Worm (Caenorhabditis elegans) whole organism, young adult: Measurements from ENCODE around the gene C25E10.10.

Source experiments
- F10E7.11 ChIP-seq: sonication (generic microtip); optimal IDR thresholded peaks from 2 replicates; lab custom pipeline; 2017; ENCODE audit warnings: mild to moderate bottlenecking, missing genetic modification characterization, moderate library complexity, missing compliant biosample characterization
- F57C9.4 ChIP-seq: sonication (generic microtip); optimal IDR thresholded peaks from 2 replicates; lab custom pipeline; 2017; ENCODE audit warnings: mild to moderate bottlenecking, missing genetic modification characterization, missing compliant biosample characterization
- aptf-3 ChIP-seq: fragments of 200-800 bp; sonication (Bioruptor generic); IDR thresholded peaks from 2 replicates; pipeline ENCODE4 v1.3.6; 2022; ENCODE audit warnings: missing genetic modification characterization, missing compliant biosample characterization
- atf-7 ChIP-seq: sonication (generic microtip); optimal IDR thresholded peaks from 2 replicates; lab custom pipeline; 2017; ENCODE audit warnings: mild to moderate bottlenecking, missing genetic modification characterization, missing compliant biosample characterization
- attf-3 ChIP-seq: fragments of 200-800 bp; sonication (Bioruptor generic); conservative IDR thresholded peaks from 2 replicates; pipeline ENCODE4 v1.3.6; 2022; ENCODE audit warnings: missing genetic modification reagents, missing genetic modification characterization, missing compliant biosample characterization
- egl-18 ChIP-seq: fragments of 200-800 bp; sonication (Bioruptor generic); IDR thresholded peaks from 2 replicates; pipeline ENCODE4 v1.3.6; 2022; ENCODE audit warnings: missing genetic modification reagents, missing genetic modification characterization, missing compliant biosample characterization
- nhr-27 ChIP-seq: fragments of 200-800 bp; sonication (Bioruptor generic); optimal IDR thresholded peaks from 2 replicates; lab custom pipeline; 2018; ENCODE audit warnings: mild to moderate bottlenecking, missing genetic modification characterization, moderate library complexity, missing compliant biosample characterization
- rec-8 ChIP-seq, 2 experiments: sonication (generic microtip); optimal IDR thresholded peaks; 2 replicates each; lab custom pipeline; 2016; ENCODE audit warnings: mild to moderate bottlenecking in 2 of 2, missing genetic modification characterization in 2 of 2, missing genetic modification reagents in 2 of 2, missing genotype in 2 of 2, missing biosample characterization in 1 of 2, missing compliant biosample characterization in 1 of 2, moderate library complexity in 1 of 2
- ztf-22 ChIP-seq: fragments of 200-800 bp; sonication (Bioruptor generic); optimal IDR thresholded peaks from 2 replicates; lab custom pipeline; 2018; ENCODE audit warnings: mild to moderate bottlenecking, missing genetic modification characterization, moderate library complexity, missing compliant biosample characterization
- ztf-3 ChIP-seq: fragments of 200-800 bp; sonication (Bioruptor generic); optimal IDR thresholded peaks from 2 replicates; lab custom pipeline; 2018; ENCODE audit warnings: mild to moderate bottlenecking, missing genetic modification characterization, missing compliant biosample characterization

ce11 chrV:9054771-9055170, 1.4 kb downstream of the C25E10.10 start, which contains the start of gene swm-1:
- TF ChIP-seq ztf-3 (GFP tag; lab: Kevin White, UChicago) (no peak), ztf-22 (GFP tag; lab: Kevin White, UChicago) (no peak), rec-8 (tag; optimal IDR thresholded peaks at IDR 0.05; lab: Kevin White, UChicago) (no peak), atf-7 (tag; lab: Kevin White, UChicago) (no peak), F10E7.11 (tag; lab: Kevin White, UChicago) (no peak), F57C9.4 (tag; lab: Kevin White, UChicago) (no peak), egl-18 (GFP tag; lab: Robert Waterston, UW) (no peak), attf-3 (GFP tag; lab: Robert Waterston, UW) (no peak), aptf-3 (GFP tag; lab: Robert Waterston, UW) (no peak), nhr-27 (tag; lab: Kevin White, UChicago) (no peak)
